Worm (Caenorhabditis elegans) whole organism, L4 larva: Measurements from ENCODE around the gene F38A1.6.

Experiments used
- F26F4.8 ChIP-seq: fragments of 200-800 bp; sonication (Bioruptor generic); conservative IDR thresholded peaks from 2 replicates; pipeline ENCODE4 v1.3.6; 2022; ENCODE audit warnings: missing genetic modification characterization, missing compliant biosample characterization
- R02D3.7 ChIP-seq: fragments of 150-350 bp; sonication (generic microtip); optimal IDR thresholded peaks from 3 replicates; lab custom pipeline; 2014; ENCODE audit warnings: missing biosample characterization, missing genetic modification characterization
- T26A8.4 ChIP-seq: fragments of 200-800 bp; sonication (Bioruptor generic); IDR thresholded peaks from 2 replicates; pipeline ENCODE4 v1.3.6; 2022; ENCODE audit warnings: missing genetic modification characterization, missing compliant biosample characterization
- ZK546.5 ChIP-seq, 2 experiments: sonication (generic microtip); optimal IDR thresholded peaks; 2 replicates each; lab custom pipeline; 2017; ENCODE audit warnings: missing biosample characterization in 2 of 2, missing genetic modification characterization in 2 of 2
- aha-1 ChIP-seq: fragments of 150-350 bp; peaks from one replicate; lab custom pipeline; 2014; ENCODE audit warnings: missing biosample characterization, missing genetic modification characterization
- arid-1 ChIP-seq: fragments of 200-800 bp; sonication (Bioruptor generic); conservative IDR thresholded peaks from 2 replicates; pipeline ENCODE4 v1.3.6; 2022; ENCODE audit warnings: missing genetic modification reagents, missing genetic modification characterization, missing compliant biosample characterization
- ceh-44 ChIP-seq: fragments of 200-800 bp; sonication (Bioruptor generic); IDR thresholded peaks from 2 replicates; pipeline ENCODE4 v1.3.6; 2022; ENCODE audit warnings: missing genetic modification reagents, missing genetic modification characterization, missing compliant biosample characterization
- ceh-82 ChIP-seq: sonication (generic microtip); optimal IDR thresholded peaks from 2 replicates; lab custom pipeline; 2017; ENCODE audit warnings: missing biosample characterization, missing genetic modification characterization
- cey-2 ChIP-seq: sonication (generic microtip); optimal IDR thresholded peaks from 3 replicates; lab custom pipeline; 2017; ENCODE audit warnings: missing genetic modification characterization, mild to moderate bottlenecking, missing compliant biosample characterization, antibody characterized with exemption, borderline replicate concordance; ENCODE audit not compliant: insufficient read depth
- dmd-6 ChIP-seq: fragments of 200-800 bp; sonication (Bioruptor generic); IDR thresholded peaks from 2 replicates; pipeline ENCODE4 v1.3.6; 2022; ENCODE audit warnings: missing genetic modification reagents, missing genetic modification characterization, missing compliant biosample characterization
- dmd-8 ChIP-seq: fragments of 200-800 bp; sonication (Bioruptor generic); IDR thresholded peaks from 2 replicates; pipeline ENCODE4 v1.3.6; 2022; ENCODE audit warnings: missing genetic modification characterization, missing compliant biosample characterization
- dve-1 ChIP-seq: sonication (generic microtip); optimal IDR thresholded peaks from 2 replicates; lab custom pipeline; 2017; ENCODE audit warnings: antibody characterized with exemption, mild to moderate bottlenecking, missing genetic modification characterization, missing compliant biosample characterization; ENCODE audit not compliant: insufficient read depth
- fkh-10 ChIP-seq: fragments of 150-350 bp; optimal IDR thresholded peaks from 2 replicates; lab custom pipeline; 2014; ENCODE audit warnings: missing biosample characterization, missing genetic modification reagents, missing genetic modification characterization
- lin-1 ChIP-seq: fragments of 200-800 bp; sonication (Bioruptor generic); IDR thresholded peaks from 2 replicates; pipeline ENCODE4 v1.3.6; 2022; ENCODE audit warnings: missing genetic modification reagents, missing genetic modification characterization, missing compliant biosample characterization
- lin-15B ChIP-seq: fragments of 150-350 bp; sonication (generic microtip); optimal IDR thresholded peaks from 3 replicates; lab custom pipeline; 2014; ENCODE audit warnings: missing biosample characterization, missing genetic modification characterization
- lin-39 ChIP-seq: fragments of 150-350 bp; optimal IDR thresholded peaks from 2 replicates; lab custom pipeline; 2014; ENCODE audit warnings: missing biosample characterization, missing genetic modification reagents, missing genetic modification characterization
- lir-3 ChIP-seq: sonication (generic microtip); optimal IDR thresholded peaks from 2 replicates; lab custom pipeline; 2016; ENCODE audit warnings: mild to moderate bottlenecking, missing genetic modification characterization, missing compliant biosample characterization
- lsy-2 ChIP-seq, 2 experiments: fragments of 150-350 bp in 1 of 2; sonication (generic microtip) in 1 of 2; optimal IDR thresholded peaks; 2 replicates each; lab custom pipeline; 2014 to 2017; ENCODE audit warnings: missing biosample characterization in 2 of 2, missing genetic modification characterization in 2 of 2
- mxl-3 ChIP-seq: fragments of 200-800 bp; sonication (Bioruptor generic); optimal IDR thresholded peaks from 2 replicates; lab custom pipeline; 2018; ENCODE audit warnings: mild to moderate bottlenecking, missing genetic modification characterization, missing compliant biosample characterization
- nhr-25 ChIP-seq: sonication (generic microtip); optimal IDR thresholded peaks from 2 replicates; lab custom pipeline; 2017; ENCODE audit warnings: missing genetic modification characterization, mild to moderate bottlenecking, missing compliant biosample characterization, antibody characterized with exemption, moderate library complexity, borderline replicate concordance; ENCODE audit not compliant: insufficient read depth
- nhr-76 ChIP-seq: fragments of 150-350 bp; optimal IDR thresholded peaks from 2 replicates; lab custom pipeline; 2014; ENCODE audit warnings: missing biosample characterization, missing genetic modification characterization
- pha-4 ChIP-seq, 2 experiments: fragments of 150-350 bp in 1 of 2; fragments of 200-800 bp in 1 of 2; sonication (Bioruptor generic) in 1 of 2; IDR thresholded peaks in 1 of 2; optimal IDR thresholded peaks in 1 of 2; 2 replicates each; pipeline versions ENCODE4 v1.3.6 to Lab custom; 2014 to 2022; ENCODE audit warnings: missing genetic modification characterization in 2 of 2, missing genetic modification reagents in 2 of 2, missing biosample characterization in 1 of 2, missing compliant biosample characterization in 1 of 2
- sdz-12 ChIP-seq: fragments of 200-800 bp; sonication (Bioruptor generic); optimal IDR thresholded peaks from 2 replicates; lab custom pipeline; 2018; ENCODE audit warnings: mild to moderate bottlenecking, missing genetic modification characterization, missing compliant biosample characterization
- snpc-1.2 ChIP-seq: fragments of 200-800 bp; sonication (Bioruptor generic); IDR thresholded peaks from 2 replicates; pipeline ENCODE4 v1.3.6; 2022; ENCODE audit warnings: missing genetic modification reagents, missing genetic modification characterization, missing compliant biosample characterization
- spr-1 ChIP-seq: sonication (generic microtip); optimal IDR thresholded peaks from 2 replicates; lab custom pipeline; 2016; ENCODE audit warnings: mild to moderate bottlenecking, missing genetic modification characterization, missing compliant biosample characterization
- tag-97 ChIP-seq: fragments of 200-800 bp; sonication (Bioruptor generic); IDR thresholded peaks from 2 replicates; pipeline ENCODE4 v1.3.6; 2022; ENCODE audit warnings: missing genetic modification characterization, missing compliant biosample characterization
- unc-62 ChIP-seq, 3 experiments: fragments of 150-350 bp in 1 of 3; sonication (generic microtip); optimal IDR thresholded peaks in 2 of 3; peaks in 1 of 3; 1 replicate in 1 of 3; 2 replicates in 2 of 3; lab custom pipeline; 2014 to 2017; ENCODE audit warnings: missing biosample characterization in 3 of 3, missing genetic modification characterization in 3 of 3, missing genetic modification reagents in 3 of 3, missing genotype in 1 of 3
- zip-11 ChIP-seq: fragments of 200-800 bp; sonication (Bioruptor generic); IDR thresholded peaks from 2 replicates; pipeline ENCODE4 v1.3.6; 2022; ENCODE audit warnings: missing genetic modification characterization, missing compliant biosample characterization
- zip-2 ChIP-seq: fragments of 150-350 bp; optimal IDR thresholded peaks from 2 replicates; lab custom pipeline; 2014; ENCODE audit warnings: missing biosample characterization, missing genetic modification characterization

Gene F38A1.6

ce11 chrIV:1216290-1216689, 35.4 kb upstream of the F38A1.6 start, which contains the start of gene W09G12.9:
W09G12.9 (plus strand) TSS chrIV:1216590.
- no peak for TF ChIP-seq lin-15B (tag; lab: Kevin White, UChicago)
- peak; percentile 74 for TF ChIP-seq dmd-6 (GFP tag; lab: Robert Waterston, UW)
- TF ChIP-seq zip-11 (GFP tag; lab: Robert Waterston, UW): no peak
- no peak for TF ChIP-seq R02D3.7 (tag; lab: Kevin White, UChicago)

- TF ChIP-seq T26A8.4: 0 out of 2 replicates have a peak, but pooled peaks have one; percentile 24
- TF ChIP-seq, all 104 proteins: peak for 1; not testable (repeated sequence) for 103
Observed at ce11 chrIV:1217265-1217664, 34.4 kb upstream of the F38A1.6 start.

ce11 chrIV:1221167-1221566, 30.5 kb upstream of the F38A1.6 start, which contains the start of gene W09G12.10:
W09G12.10 (minus strand) TSS chrIV:1221287.
- TF ChIP-seq ceh-44 (no peak), ZK546.5 (tag; optimal IDR thresholded peaks at IDR 0.05; lab: Kevin White, UChicago) (no peak), snpc-1.2 (GFP tag; lab: Robert Waterston, UW) (no peak), fkh-10 (no peak), unc-62 (GFP tag; optimal IDR thresholded peaks at IDR 0.05 in 1 of 2; lab: Kevin White, UChicago) (no peak), unc-62 (tag; optimal IDR thresholded peaks at IDR 0.05; lab: Kevin White, UChicago) (no peak), lsy-2 (tag; optimal IDR thresholded peaks at IDR 0.05; lab: Kevin White, UChicago) (no peak), arid-1 (GFP tag; lab: Robert Waterston, UW) (no peak), F26F4.8 (GFP tag; lab: Robert Waterston, UW) (no peak), pha-4 (GFP tag; IDR thresholded peaks at IDR 0.05; lab: Robert Waterston, UW) (no peak), pha-4 (tag; optimal IDR thresholded peaks at IDR 0.05; lab: Kevin White, UChicago) (no peak), cey-2 (tag; lab: Kevin White, UChicago) (no peak), mxl-3 (GFP tag; lab: Kevin White, UChicago) (no peak), T26A8.4 (no peak), lin-39 (no peak), nhr-76 (no peak), zip-2 (tag; lab: Kevin White, UChicago) (no peak), dve-1 (tag; lab: Kevin White, UChicago) (no peak), sdz-12 (GFP tag; lab: Kevin White, UChicago) (no peak)
- TF ChIP-seq, all 104 proteins: peak for 0

- TF ChIP-seq nhr-25 (tag; lab: Kevin White, UChicago) (no peak), dmd-8 (no peak), aha-1 (peak; percentile 11), lin-1 (GFP tag; lab: Robert Waterston, UW) (no peak), lir-3 (tag; lab: Kevin White, UChicago) (no peak), spr-1 (no peak), tag-97 (no peak), ceh-82 (tag; lab: Kevin White, UChicago) (no peak)
Observed at ce11 chrIV:1224781-1225180, 26.9 kb upstream of the F38A1.6 start.

ce11 chrIV:1225596-1226232, 25.9 kb upstream of the F38A1.6 start, which contains the start of gene W09G12.8:
W09G12.8 (plus strand) TSS chrIV:1226182.
- TF ChIP-seq T26A8.4 (no peak), unc-62 (GFP tag; optimal IDR thresholded peaks at IDR 0.05 in 1 of 2; lab: Kevin White, UChicago) (peak in 1 of 2 experiments; percentile 91), unc-62 (tag; optimal IDR thresholded peaks at IDR 0.05; lab: Kevin White, UChicago) (no peak)
